Worm (Caenorhabditis elegans): ENCODE data around the gene sra-26.

DNA sequence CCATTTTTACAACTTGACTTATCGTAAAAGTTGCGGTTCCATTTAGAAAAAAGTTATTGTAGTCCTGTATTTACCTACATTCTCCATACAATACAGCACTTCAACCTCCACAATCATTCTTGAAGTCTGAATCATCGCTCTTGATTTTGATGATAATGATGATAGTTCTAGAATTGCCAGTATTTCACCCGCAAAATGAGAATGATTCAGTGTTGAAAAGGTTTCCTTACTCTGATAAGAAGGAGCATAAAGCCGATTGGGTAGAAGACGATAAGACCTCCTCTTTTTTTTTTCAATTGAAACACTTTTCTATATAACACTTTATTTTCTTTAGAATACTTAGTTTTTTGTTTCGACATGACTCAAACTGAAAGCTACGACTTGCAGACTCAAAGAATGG, 20.8 kb downstream of the sra-26 start, which contains the start of gene T19D12.4:
- no peak for TF ChIP-seq mab-5 (tag; optimal IDR thresholded peaks at IDR 0.05)
- TF ChIP-seq R02D3.7 (tag; optimal IDR thresholded peaks at IDR 0.05): no peak
- TF ChIP-seq nhr-129 (tag; optimal IDR thresholded peaks at IDR 0.05): no peak
- TF ChIP-seq unc-62 (GFP tag; optimal IDR thresholded peaks at IDR 0.05): no peak
- TF ChIP-seq mbf-1 (tag; optimal IDR thresholded peaks at IDR 0.05): no peak
- TF ChIP-seq gmeb-1 (tag; optimal IDR thresholded peaks at IDR 0.05): no peak
- no peak for TF ChIP-seq sma-9 (GFP tag; optimal IDR thresholded peaks at IDR 0.05)
- no peak for TF ChIP-seq sma-9 (tag; optimal IDR thresholded peaks at IDR 0.05)
